Worm (Caenorhabditis elegans) whole organism, early embryonic: Measurements from ENCODE around the gene F14F9.8.

Source experiments
- B0310.2 ChIP-seq: sonication (generic microtip); optimal IDR thresholded peaks from 2 replicates; lab custom pipeline; 2016; ENCODE audit warnings: mild to moderate bottlenecking, missing genetic modification characterization, missing compliant biosample characterization
- F13C5.2 ChIP-seq: sonication (generic microtip); optimal IDR thresholded peaks from 2 replicates; lab custom pipeline; 2017; ENCODE audit warnings: mild to moderate bottlenecking, missing genetic modification characterization, inconsistent platforms, missing compliant biosample characterization
- aly-1 ChIP-seq: sonication (generic microtip); optimal IDR thresholded peaks from 2 replicates; lab custom pipeline; 2016; ENCODE audit warnings: missing genetic modification characterization, missing compliant biosample characterization
- ama-1 ChIP-seq: fragments of 150-350 bp; optimal IDR thresholded peaks from 2 replicates; lab custom pipeline; 2014
- ceh-13 ChIP-seq: fragments of 200-800 bp; sonication (Bioruptor generic); optimal IDR thresholded peaks from 2 replicates; lab custom pipeline; 2018; ENCODE audit warnings: mild to moderate bottlenecking, missing genetic modification characterization, missing compliant biosample characterization
- ceh-36 ChIP-seq: sonication (generic microtip); optimal IDR thresholded peaks from 2 replicates; lab custom pipeline; 2016; ENCODE audit warnings: missing genetic modification characterization, inconsistent platforms, missing compliant biosample characterization
- ets-7 ChIP-seq: sonication (generic microtip); optimal IDR thresholded peaks from 2 replicates; lab custom pipeline; 2016; ENCODE audit warnings: missing genotype, missing genetic modification characterization, missing compliant biosample characterization
- flt-1 ChIP-seq: fragments of 200-800 bp; sonication (Bioruptor generic); IDR thresholded peaks from 2 replicates; pipeline ENCODE4 v1.3.6; 2022; ENCODE audit warnings: missing genetic modification characterization, missing compliant biosample characterization
- hmbx-1 ChIP-seq: sonication (generic microtip); optimal IDR thresholded peaks from 2 replicates; lab custom pipeline; 2016; ENCODE audit warnings: mild to moderate bottlenecking, missing genetic modification characterization, missing compliant biosample characterization
- hmg-4 ChIP-seq: fragments of 200-800 bp; sonication (Bioruptor generic); optimal IDR thresholded peaks from 2 replicates; lab custom pipeline; 2018; ENCODE audit warnings: mild to moderate bottlenecking, missing genetic modification characterization, missing compliant biosample characterization
- hnd-1 ChIP-seq: sonication (generic microtip); optimal IDR thresholded peaks from 2 replicates; lab custom pipeline; 2016; ENCODE audit warnings: missing genetic modification characterization, missing compliant biosample characterization
- pes-1 ChIP-seq: fragments of 200-800 bp; sonication (Bioruptor generic); IDR thresholded peaks from 2 replicates; pipeline ENCODE4 v1.3.6; 2022; ENCODE audit warnings: missing genetic modification reagents, missing genetic modification characterization, missing compliant biosample characterization
- scrt-1 ChIP-seq: fragments of 200-800 bp; sonication (Bioruptor generic); IDR thresholded peaks from 2 replicates; pipeline ENCODE4 v1.3.6; 2022; ENCODE audit warnings: missing genetic modification characterization, missing compliant biosample characterization
- sea-1 ChIP-seq: fragments of 200-800 bp; sonication (Bioruptor generic); conservative IDR thresholded peaks from 2 replicates; pipeline ENCODE4 v1.3.6; 2022; ENCODE audit warnings: missing genetic modification characterization, missing compliant biosample characterization
- tbx-11 ChIP-seq: fragments of 200-800 bp; sonication (Bioruptor generic); IDR thresholded peaks from 2 replicates; pipeline ENCODE4 v1.3.6; 2022; ENCODE audit warnings: missing genetic modification characterization, missing compliant biosample characterization
- tbx-37 ChIP-seq: fragments of 200-800 bp; sonication (Bioruptor generic); conservative IDR thresholded peaks from 2 replicates; pipeline ENCODE4 v1.3.6; 2022; ENCODE audit warnings: missing genetic modification reagents, missing genetic modification characterization, missing compliant biosample characterization
- tra-4 ChIP-seq: sonication (generic microtip); optimal IDR thresholded peaks from 2 replicates; lab custom pipeline; 2017; ENCODE audit warnings: missing genetic modification characterization, missing compliant biosample characterization

F14F9.8 gene

DNA sequence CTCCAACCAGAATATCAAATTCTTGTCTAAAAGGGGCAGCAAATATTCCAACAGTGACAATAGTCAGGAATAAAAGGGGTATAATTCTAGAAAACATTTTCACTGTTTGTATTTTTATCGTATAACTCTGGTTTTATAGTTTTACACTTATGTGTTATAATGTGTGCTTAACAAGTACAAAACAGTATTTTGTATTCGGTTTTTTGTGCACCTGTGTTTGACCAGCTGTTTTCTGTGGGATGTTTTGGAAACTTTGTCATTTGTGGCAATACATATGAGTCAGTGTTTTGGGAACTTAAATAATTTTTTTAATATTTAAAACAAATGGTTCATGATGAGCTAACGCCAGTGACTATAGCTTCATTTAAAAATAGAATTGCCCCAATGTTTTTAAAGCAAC is 16.3 kb downstream of the F14F9.8 start, which contains the start of gene F14F9.6:
TSS of gene F14F9.6 (minus strand) at position 101 of the 400 bp plus-strand sequence.
- no peak for TF ChIP-seq ama-1 (lab: Kevin White, UChicago)

DNA sequence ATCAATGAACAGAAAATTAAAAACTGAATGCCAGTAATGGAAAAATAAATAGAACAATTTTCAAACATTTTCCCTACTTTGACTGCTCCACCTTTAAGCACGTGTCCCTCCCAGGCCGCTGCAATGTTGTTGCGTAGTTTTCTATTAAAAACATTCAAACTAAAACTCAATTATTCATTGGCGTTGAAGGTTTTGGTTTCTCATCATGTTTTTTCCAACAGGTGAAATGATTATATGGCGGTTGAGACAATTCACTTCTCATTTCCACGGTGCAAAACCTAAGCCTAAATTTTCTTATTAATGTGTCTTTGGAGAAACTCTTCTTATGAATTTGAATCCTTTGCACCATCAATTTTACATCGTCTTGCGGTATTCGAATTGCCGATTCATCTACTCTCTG is 20.8 kb downstream of the F14F9.8 start, which contains the start of gene srh-130:
TSS of gene srh-130 (plus strand) at position 301 of the 400 bp plus-strand sequence.
- no peak for TF ChIP-seq tbx-11 (GFP tag; lab: Robert Waterston, UW)
- no peak for TF ChIP-seq F13C5.2
- TF ChIP-seq B0310.2 (tag; lab: Kevin White, UChicago): no peak
- TF ChIP-seq pes-1 (GFP tag; lab: Robert Waterston, UW): no peak
- no peak for TF ChIP-seq scrt-1 (GFP tag; lab: Robert Waterston, UW)
- no peak for TF ChIP-seq ama-1 (lab: Kevin White, UChicago)
- TF ChIP-seq ets-7: no peak
- no peak for TF ChIP-seq tbx-37 (GFP tag; lab: Robert Waterston, UW)

DNA sequence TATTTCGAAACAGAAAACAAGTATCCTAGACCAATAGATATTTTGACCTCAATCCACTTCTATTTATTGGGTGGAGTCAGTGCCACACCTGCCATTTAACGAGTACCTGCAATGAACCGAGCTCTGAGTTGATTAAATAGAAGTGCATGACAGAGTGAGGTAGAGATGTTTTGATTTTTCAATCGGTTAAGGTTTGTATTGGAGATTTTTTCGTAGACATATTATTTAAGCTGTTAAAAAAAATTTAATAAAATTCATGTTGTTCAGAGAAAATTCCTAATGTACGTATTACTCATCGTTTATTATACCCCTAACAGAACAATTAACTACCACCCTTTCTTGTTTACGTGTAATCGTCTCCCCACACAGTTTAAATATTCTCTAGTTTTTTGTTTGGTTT is 25.4 kb downstream of the F14F9.8 start, which contains the start of gene srx-38:
TSS of gene srx-38 (minus strand) at position 101 of the 400 bp plus-strand sequence.
- TF ChIP-seq aly-1: no peak
- TF ChIP-seq hnd-1 (tag; lab: Kevin White, UChicago): no peak
- TF ChIP-seq sea-1 (GFP tag; lab: Robert Waterston, UW): no peak
- no peak for TF ChIP-seq ets-7

DNA sequence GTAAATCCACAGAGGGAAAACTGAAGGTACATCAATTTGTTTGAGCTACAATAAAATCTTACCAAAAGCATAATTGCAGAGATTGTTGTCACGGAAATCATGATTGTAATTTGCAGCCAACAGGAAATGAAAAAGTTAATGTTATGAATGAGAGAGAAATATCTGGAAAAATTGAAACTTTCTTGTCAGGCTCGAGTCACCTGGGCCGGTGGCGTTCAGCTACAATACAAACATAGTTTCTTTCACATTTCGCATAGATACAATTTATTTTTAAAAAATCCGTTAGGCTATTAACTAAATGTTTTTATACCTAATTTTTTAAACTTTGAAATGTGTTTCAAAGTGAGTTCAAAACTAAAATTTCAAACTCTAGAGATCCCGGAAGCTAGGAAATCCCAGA is 27.5 kb downstream of the F14F9.8 start, which contains the start of gene srx-39:
TSS of gene srx-39 (minus strand) at position 101 of the 400 bp plus-strand sequence.
- TF ChIP-seq pes-1 (GFP tag; lab: Robert Waterston, UW) (no peak), F13C5.2 (no peak), flt-1 (no peak), scrt-1 (GFP tag; lab: Robert Waterston, UW) (no peak), sea-1 (GFP tag; lab: Robert Waterston, UW) (no peak), tbx-37 (GFP tag; lab: Robert Waterston, UW) (no peak), ceh-36 (tag; lab: Kevin White, UChicago) (no peak), ets-7 (no peak), hmg-4 (GFP tag; lab: Kevin White, UChicago) (no peak), tra-4 (tag; lab: Kevin White, UChicago) (no peak), ceh-13 (GFP tag; lab: Kevin White, UChicago) (no peak), tbx-11 (GFP tag; lab: Robert Waterston, UW) (no peak), aly-1 (no peak)

DNA sequence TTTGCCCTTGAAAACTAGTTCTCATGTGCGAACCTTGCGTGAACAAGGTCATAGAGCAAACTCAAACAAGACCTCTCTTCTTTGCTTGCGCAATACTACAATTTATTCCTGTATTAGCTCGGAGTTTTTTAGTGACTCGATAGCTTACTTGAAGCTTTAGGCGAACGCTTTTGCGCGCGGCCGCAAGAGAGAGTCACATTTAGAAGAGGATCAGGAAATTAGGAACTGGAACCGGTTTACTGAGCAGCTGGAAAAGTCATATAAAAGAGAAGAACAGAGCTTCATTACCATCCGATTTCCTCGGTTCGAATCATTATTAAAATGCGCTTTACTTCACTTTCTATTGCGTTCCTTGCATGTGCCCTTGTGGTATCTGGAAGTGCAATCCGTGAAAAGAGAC is 28.2 kb downstream of the F14F9.8 start, which contains the start of gene abu-15:
TSS of gene abu-15 (plus strand) at position 301 of the 400 bp plus-strand sequence.
- TF ChIP-seq ets-7: no peak
- TF ChIP-seq tbx-11 (GFP tag; lab: Robert Waterston, UW): no peak
- no peak for TF ChIP-seq pes-1 (GFP tag; lab: Robert Waterston, UW)
- TF ChIP-seq hnd-1 (tag; lab: Kevin White, UChicago): no peak
- TF ChIP-seq ceh-13 (GFP tag; lab: Kevin White, UChicago): no peak
- TF ChIP-seq hmbx-1 (tag; lab: Kevin White, UChicago): no peak
- TF ChIP-seq sea-1 (GFP tag; lab: Robert Waterston, UW): no peak
- no peak for TF ChIP-seq scrt-1 (GFP tag; lab: Robert Waterston, UW)
- TF ChIP-seq ama-1 (lab: Kevin White, UChicago): no peak
- TF ChIP-seq tra-4 (tag; lab: Kevin White, UChicago): no peak
- TF ChIP-seq B0310.2 (tag; lab: Kevin White, UChicago): no peak
- TF ChIP-seq F13C5.2: no peak
- no peak for TF ChIP-seq ceh-36 (tag; lab: Kevin White, UChicago)
- TF ChIP-seq tbx-37 (GFP tag; lab: Robert Waterston, UW): no peak
- TF ChIP-seq hmg-4 (GFP tag; lab: Kevin White, UChicago): no peak
- no peak for TF ChIP-seq flt-1
- no peak for TF ChIP-seq aly-1

DNA sequence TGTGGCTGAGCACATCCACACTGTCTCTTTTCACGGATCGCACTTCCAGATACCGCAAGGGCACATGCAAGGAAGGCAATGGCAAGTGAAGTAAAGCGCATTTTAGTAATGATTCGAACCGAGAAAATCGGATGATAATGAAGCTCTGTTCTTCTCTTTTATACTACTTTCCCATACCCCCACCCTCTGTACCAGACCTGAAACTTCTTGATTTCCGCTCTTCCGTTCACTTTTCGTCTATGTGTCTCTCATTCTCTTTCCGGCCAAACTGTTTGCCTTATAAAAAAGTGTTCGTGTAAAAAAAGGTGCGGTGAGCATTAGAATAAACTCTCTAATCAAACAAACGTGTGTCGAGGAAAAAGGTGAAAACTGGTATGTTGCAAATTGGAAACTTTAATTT is 31.7 kb downstream of the F14F9.8 start, which contains the start of gene abu-6:
TSS of gene abu-6 (minus strand) at position 101 of the 400 bp plus-strand sequence.
- TF ChIP-seq tbx-11 (GFP tag; lab: Robert Waterston, UW) (no peak), flt-1 (no peak), pes-1 (GFP tag; lab: Robert Waterston, UW) (no peak), ceh-36 (tag; lab: Kevin White, UChicago) (no peak), ets-7 (no peak), hmbx-1 (tag; lab: Kevin White, UChicago) (no peak), tbx-37 (GFP tag; lab: Robert Waterston, UW) (no peak), B0310.2 (tag; lab: Kevin White, UChicago) (no peak), hnd-1 (tag; lab: Kevin White, UChicago) (no peak), scrt-1 (GFP tag; lab: Robert Waterston, UW) (no peak), hmg-4 (GFP tag; lab: Kevin White, UChicago) (no peak), sea-1 (GFP tag; lab: Robert Waterston, UW) (no peak), tra-4 (tag; lab: Kevin White, UChicago) (no peak), F13C5.2 (no peak), ceh-13 (GFP tag; lab: Kevin White, UChicago) (no peak), aly-1 (no peak), ama-1 (lab: Kevin White, UChicago) (no peak)

DNA sequence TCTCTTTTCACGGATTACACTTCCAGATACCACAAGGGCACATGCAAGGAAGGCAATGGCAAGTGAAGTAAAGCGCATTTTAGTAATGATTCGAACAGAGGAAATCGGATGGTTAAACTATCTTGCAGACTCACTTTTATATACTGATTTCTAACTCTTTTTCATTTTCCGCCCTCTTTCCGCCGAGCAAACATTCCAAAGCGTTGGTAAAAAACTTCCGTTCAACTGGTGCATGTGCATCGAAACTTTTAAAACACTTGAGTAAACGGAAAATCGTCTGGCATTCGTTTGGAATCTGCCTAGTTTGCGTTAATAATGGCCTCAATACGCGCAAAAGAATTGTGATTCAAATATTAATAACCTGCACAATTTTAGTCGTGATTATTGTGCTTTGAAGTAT is 34.6 kb downstream of the F14F9.8 start, which contains the start of gene abu-7:
TSS of gene abu-7 (minus strand) at position 101 of the 400 bp plus-strand sequence.
- TF ChIP-seq hmg-4 (GFP tag; lab: Kevin White, UChicago) (no peak), B0310.2 (tag; lab: Kevin White, UChicago) (no peak), hnd-1 (tag; lab: Kevin White, UChicago) (no peak), scrt-1 (GFP tag; lab: Robert Waterston, UW) (no peak), ama-1 (lab: Kevin White, UChicago) (no peak), sea-1 (GFP tag; lab: Robert Waterston, UW) (no peak), aly-1 (no peak), tbx-37 (GFP tag; lab: Robert Waterston, UW) (no peak), ceh-13 (GFP tag; lab: Kevin White, UChicago) (no peak), tra-4 (tag; lab: Kevin White, UChicago) (no peak), tbx-11 (GFP tag; lab: Robert Waterston, UW) (no peak), ceh-36 (tag; lab: Kevin White, UChicago) (no peak), F13C5.2 (no peak), ets-7 (no peak), pes-1 (GFP tag; lab: Robert Waterston, UW) (no peak), hmbx-1 (tag; lab: Kevin White, UChicago) (no peak), flt-1 (no peak)
